Fruit fly (Drosophila melanogaster) whole organism, embryonic: ENCODE measurements around the gene TkR86C.

Experiments used
- Aef1 ChIP-seq: fragments of 200-800 bp; sonication (Bioruptor generic); IDR thresholded peaks from 3 replicates; pipeline ENCODE4 v1.3.6; 2022; ENCODE audit warnings: missing biosample characterization, missing genetic modification characterization
- Antp ChIP-seq: fragments of 200-800 bp; sonication (Bioruptor generic); optimal IDR thresholded peaks from 3 replicates; lab custom pipeline; 2016; ENCODE audit warnings: missing biosample characterization, missing genetic modification characterization
- Bteb2 ChIP-seq: fragments of 200-800 bp; sonication (Bioruptor generic); optimal IDR thresholded peaks from 2 replicates; lab custom pipeline; 2016; ENCODE audit warnings: missing biosample characterization, missing genetic modification characterization
- CG1024 ChIP-seq: fragments of 200-800 bp; sonication (Bioruptor generic); IDR thresholded peaks from 2 replicates; pipeline ENCODE4 v1.3.6; 2022; ENCODE audit warnings: missing biosample characterization, missing genetic modification characterization
- CG11398 ChIP-seq: fragments of 200-800 bp; sonication (Bioruptor generic); optimal IDR thresholded peaks from 2 replicates; lab custom pipeline; 2016; ENCODE audit warnings: missing biosample characterization, missing genetic modification characterization
- CG15479 ChIP-seq: fragments of 200-800 bp; sonication (Bioruptor generic); optimal IDR thresholded peaks from 3 replicates; lab custom pipeline; 2019; ENCODE audit warnings: missing biosample characterization, mild to moderate bottlenecking, missing genetic modification characterization, moderate library complexity
- CG15514 ChIP-seq: fragments of 200-800 bp; sonication (Bioruptor generic); optimal IDR thresholded peaks from 3 replicates; lab custom pipeline; 2017; ENCODE audit warnings: missing biosample characterization, missing genetic modification characterization, mild to moderate bottlenecking, moderate library complexity, missing genetic modification reagents
- CG2120 ChIP-seq: fragments of 200-800 bp; sonication (Bioruptor generic); optimal IDR thresholded peaks from 3 replicates; lab custom pipeline; 2016; ENCODE audit warnings: missing biosample characterization, missing genetic modification characterization
- CG32532 ChIP-seq: fragments of 200-800 bp; sonication (Bioruptor generic); IDR thresholded peaks from 2 replicates; pipeline ENCODE4 v1.3.6; 2022; ENCODE audit warnings: missing biosample characterization, missing genetic modification characterization
- CG32767 ChIP-seq: fragments of 200-800 bp; sonication (Bioruptor generic); IDR thresholded peaks from 2 replicates; pipeline ENCODE4 v1.3.6; 2022; ENCODE audit warnings: missing biosample characterization, missing genetic modification characterization
- CG34376 ChIP-seq: fragments of 200-800 bp; sonication (Bioruptor generic); optimal IDR thresholded peaks from 2 replicates; lab custom pipeline; 2018; ENCODE audit warnings: missing biosample characterization, mild to moderate bottlenecking, missing genetic modification characterization
- CG6683 ChIP-seq: fragments of 200-800 bp; sonication (Bioruptor generic); optimal IDR thresholded peaks from 2 replicates; lab custom pipeline; 2017; ENCODE audit warnings: missing biosample characterization, mild to moderate bottlenecking, missing genetic modification characterization, missing genetic modification reagents
- CG6813 ChIP-seq: fragments of 200-800 bp; sonication (Bioruptor generic); optimal IDR thresholded peaks from 2 replicates; lab custom pipeline; 2017; ENCODE audit warnings: missing biosample characterization, missing genetic modification characterization, mild to moderate bottlenecking, moderate library complexity, missing genetic modification reagents
- CG7271 ChIP-seq: fragments of 200-800 bp; sonication (Bioruptor generic); optimal IDR thresholded peaks from 2 replicates; lab custom pipeline; 2018; ENCODE audit warnings: missing biosample characterization, mild to moderate bottlenecking, missing genetic modification characterization, moderate library complexity
- CG7839 ChIP-seq: fragments of 200-800 bp; sonication (Bioruptor generic); optimal IDR thresholded peaks from 3 replicates; lab custom pipeline; 2018; ENCODE audit warnings: missing biosample characterization, mild to moderate bottlenecking, missing genetic modification characterization, moderate library complexity
- CG8924 ChIP-seq: fragments of 200-800 bp; optimal IDR thresholded peaks from 3 replicates; lab custom pipeline; 2019; ENCODE audit warnings: missing biosample characterization, mild to moderate bottlenecking, missing genetic modification characterization, moderate library complexity
- CHES-1-like ChIP-seq: fragments of 200-800 bp; sonication (Bioruptor generic); optimal IDR thresholded peaks from 2 replicates; lab custom pipeline; 2016; ENCODE audit warnings: missing biosample characterization, missing genetic modification characterization
- Dp ChIP-seq: fragments of 200-800 bp; sonication (Bioruptor generic); optimal IDR thresholded peaks from 2 replicates; lab custom pipeline; 2018; ENCODE audit warnings: missing biosample characterization, mild to moderate bottlenecking, missing genetic modification characterization, moderate library complexity
- Hey ChIP-seq: fragments of 200-800 bp; sonication (Bioruptor generic); optimal IDR thresholded peaks from 3 replicates; lab custom pipeline; 2018; ENCODE audit warnings: missing biosample characterization, mild to moderate bottlenecking, missing genetic modification characterization
- Hr78 ChIP-seq, 2 experiments: fragments of 200-800 bp in 1 of 2; fragments of >200 bp in 1 of 2; sonication (Bioruptor generic) in 1 of 2; optimal IDR thresholded peaks; 2 replicates each; lab custom pipeline; 2017 to 2019; ENCODE audit warnings: missing biosample characterization in 2 of 2, missing genetic modification characterization in 2 of 2, mild to moderate bottlenecking in 1 of 2, moderate library complexity in 1 of 2
- Jarid2 ChIP-seq: fragments of 200-800 bp; sonication (Bioruptor generic); optimal IDR thresholded peaks from 3 replicates; lab custom pipeline; 2017; ENCODE audit warnings: mild to moderate bottlenecking, missing biosample characterization, missing genetic modification reagents, missing genetic modification characterization
- Med ChIP-seq: fragments of 200-800 bp; sonication (Bioruptor generic); peaks from one replicate; lab custom pipeline; 2016; ENCODE audit warnings: missing biosample characterization, missing genetic modification characterization, mild to moderate bottlenecking, inconsistent platforms, moderate library complexity
- Taf1 ChIP-seq: fragments of 200-800 bp; sonication (Bioruptor generic); IDR thresholded peaks from 2 replicates; pipeline ENCODE4 v1.3.6; 2022; ENCODE audit warnings: missing biosample characterization, missing genetic modification characterization
- chinmo ChIP-seq: fragments of 200-800 bp; sonication (Bioruptor generic); IDR thresholded peaks from 4 replicates; pipeline ENCODE4 v1.3.6; 2022; ENCODE audit warnings: missing biosample characterization, missing genetic modification characterization; ENCODE audit not compliant: partially characterized antibody
- chm ChIP-seq: fragments of 200-800 bp; sonication (Bioruptor generic); IDR thresholded peaks from 2 replicates; pipeline ENCODE4 v1.3.6; 2022; ENCODE audit warnings: missing biosample characterization, missing genetic modification characterization
- da ChIP-seq: fragments of 200-800 bp; sonication (Bioruptor generic); optimal IDR thresholded peaks from 2 replicates; lab custom pipeline; 2016; ENCODE audit warnings: missing biosample characterization, missing genetic modification characterization
- dan ChIP-seq: fragments of 200-800 bp; sonication (Bioruptor generic); IDR thresholded peaks from 2 replicates; pipeline ENCODE4 v1.3.6; 2022; ENCODE audit warnings: missing biosample characterization, missing genetic modification characterization
- exex ChIP-seq: fragments of 200-800 bp; sonication (Bioruptor generic); optimal IDR thresholded peaks from 4 replicates; lab custom pipeline; 2018; ENCODE audit warnings: missing biosample characterization, mild to moderate bottlenecking, missing genetic modification characterization, moderate library complexity
- gsb ChIP-seq: fragments of 200-800 bp; sonication (Bioruptor generic); IDR thresholded peaks from 2 replicates; pipeline ENCODE4 v1.3.6; 2022; ENCODE audit warnings: missing biosample characterization, missing genetic modification characterization
- hkb ChIP-seq, 2 experiments: fragments of 200-800 bp in 1 of 2; fragments of >200 bp in 1 of 2; sonication (Bioruptor generic) in 1 of 2; IDR thresholded peaks in 1 of 2; optimal IDR thresholded peaks in 1 of 2; 2 replicates each; pipeline versions ENCODE4 v1.3.6 to Lab custom; 2017 to 2022; ENCODE audit warnings: missing biosample characterization in 1 of 2, missing genetic modification characterization in 1 of 2
- inv ChIP-seq: fragments of 200-800 bp; sonication (Bioruptor generic); IDR thresholded peaks from 2 replicates; pipeline ENCODE4 v1.3.6; 2022; ENCODE audit warnings: missing biosample characterization, missing genetic modification characterization; ENCODE audit not compliant: partially characterized antibody
- lilli ChIP-seq: fragments of 200-800 bp; sonication (Bioruptor generic); optimal IDR thresholded peaks from 3 replicates; lab custom pipeline; 2016; ENCODE audit warnings: missing biosample characterization, missing genetic modification characterization
- maf-S ChIP-seq: fragments of 200-800 bp; sonication (Bioruptor generic); optimal IDR thresholded peaks from 2 replicates; lab custom pipeline; 2016; ENCODE audit warnings: missing biosample characterization, missing genetic modification characterization
- mld ChIP-seq: fragments of 200-800 bp; sonication (Bioruptor generic); IDR thresholded peaks from 3 replicates; pipeline ENCODE4 v1.3.6; 2022; ENCODE audit warnings: missing biosample characterization, missing genetic modification characterization; ENCODE audit not compliant: partially characterized antibody
- otp ChIP-seq: fragments of 200-800 bp; sonication (Bioruptor generic); IDR thresholded peaks from 3 replicates; pipeline ENCODE4, ENCODE4 v1.3.6; 2022; ENCODE audit warnings: missing biosample characterization, missing genetic modification characterization
- pnt ChIP-seq: fragments of 200-800 bp; sonication (Bioruptor generic); optimal IDR thresholded peaks from 3 replicates; lab custom pipeline; 2016; ENCODE audit warnings: missing biosample characterization, missing genetic modification characterization
- run ChIP-seq: fragments of 200-800 bp; sonication (Bioruptor generic); optimal IDR thresholded peaks from 3 replicates; lab custom pipeline; 2018; ENCODE audit warnings: missing biosample characterization, mild to moderate bottlenecking, missing genetic modification characterization
- scrt ChIP-seq: fragments of 200-800 bp; sonication (Bioruptor generic); optimal IDR thresholded peaks from 2 replicates; lab custom pipeline; 2018; ENCODE audit warnings: missing biosample characterization, mild to moderate bottlenecking, missing genetic modification characterization, moderate library complexity
- sd ChIP-seq: fragments of 200-800 bp; sonication (Bioruptor generic); optimal IDR thresholded peaks from 3 replicates; lab custom pipeline; 2018; ENCODE audit warnings: missing biosample characterization, mild to moderate bottlenecking, missing genetic modification characterization, moderate library complexity
- sisA ChIP-seq: fragments of 200-800 bp; sonication (Bioruptor generic); IDR thresholded peaks from 2 replicates; pipeline ENCODE4 v1.3.6; 2022; ENCODE audit warnings: missing biosample characterization, missing genetic modification characterization
- sug ChIP-seq: fragments of 200-800 bp; optimal IDR thresholded peaks from 2 replicates; lab custom pipeline; 2019; ENCODE audit warnings: missing biosample characterization, mild to moderate bottlenecking, missing genetic modification characterization, moderate library complexity
- tll ChIP-seq, 2 experiments: fragments of 200-800 bp in 1 of 2; fragments of >200 bp in 1 of 2; sonication (Bioruptor generic) in 1 of 2; optimal IDR thresholded peaks; 2 replicates each; lab custom pipeline; 2017 to 2019; ENCODE audit warnings: missing biosample characterization in 2 of 2, missing genetic modification characterization in 2 of 2, mild to moderate bottlenecking in 1 of 2, moderate library complexity in 1 of 2
- toy ChIP-seq: fragments of 200-800 bp; sonication (Bioruptor generic); IDR thresholded peaks from 2 replicates; pipeline ENCODE4 v1.3.6; 2022; ENCODE audit warnings: missing biosample characterization, missing genetic modification characterization
- trem ChIP-seq: fragments of 200-800 bp; optimal IDR thresholded peaks from 3 replicates; lab custom pipeline; 2019; ENCODE audit warnings: missing biosample characterization, mild to moderate bottlenecking, missing genetic modification characterization, moderate library complexity
- zf30C ChIP-seq: fragments of 200-800 bp; sonication (Bioruptor generic); optimal IDR thresholded peaks from 3 replicates; lab custom pipeline; 2018; ENCODE audit warnings: missing biosample characterization, mild to moderate bottlenecking, missing genetic modification characterization

The TkR86C gene

DNA sequence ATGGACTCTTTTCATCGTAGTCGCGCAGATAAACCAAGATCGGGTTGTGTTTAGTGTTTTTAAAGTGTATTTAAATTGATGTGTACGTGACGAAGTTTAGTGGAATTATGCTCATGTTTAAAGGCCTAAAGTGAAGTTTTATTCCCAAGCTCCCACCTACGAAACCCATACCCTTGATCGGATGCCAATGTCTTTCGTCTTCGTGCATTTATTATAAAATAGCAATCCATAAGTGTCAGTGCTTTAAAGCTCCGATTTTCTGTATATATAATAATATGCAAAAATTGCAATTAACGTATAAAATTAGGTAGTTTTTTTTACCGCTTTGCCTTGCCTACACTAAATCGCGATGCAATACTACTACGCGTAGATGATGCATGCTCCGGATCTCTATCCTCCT lies 46.1 kb downstream of the TkR86C start, which contains the start of gene CG31391:
CG31391 (minus strand) TSS at position 101 of the 400 bp plus-strand sequence.
- TF ChIP-seq CG6813 (no peak), dan (GFP tag; lab: Robert Waterston, UW) (no peak), Taf1 (GFP tag; lab: Robert Waterston, UW) (no peak), chm (no peak), gsb (GFP tag; lab: Robert Waterston, UW) (no peak), scrt (GFP tag; lab: Kevin White, UChicago) (no peak), CHES-1-like (GFP tag; lab: Kevin White, UChicago) (no peak), CG7271 (tag; lab: Kevin White, UChicago) (no peak), CG11398 (GFP tag; lab: Kevin White, UChicago) (no peak), CG32532 (no peak), inv (GFP tag; lab: Robert Waterston, UW) (no peak), CG15514 (no peak), tll (GFP tag; optimal IDR thresholded peaks at IDR 0.05; lab: Kevin White, UChicago) (no peak), pnt (GFP tag; lab: Kevin White, UChicago) (no peak), Bteb2 (GFP tag; lab: Kevin White, UChicago) (no peak), maf-S (no peak), zf30C (GFP tag; lab: Kevin White, UChicago) (no peak), CG32767 (GFP tag; lab: Robert Waterston, UW) (no peak)

DNA sequence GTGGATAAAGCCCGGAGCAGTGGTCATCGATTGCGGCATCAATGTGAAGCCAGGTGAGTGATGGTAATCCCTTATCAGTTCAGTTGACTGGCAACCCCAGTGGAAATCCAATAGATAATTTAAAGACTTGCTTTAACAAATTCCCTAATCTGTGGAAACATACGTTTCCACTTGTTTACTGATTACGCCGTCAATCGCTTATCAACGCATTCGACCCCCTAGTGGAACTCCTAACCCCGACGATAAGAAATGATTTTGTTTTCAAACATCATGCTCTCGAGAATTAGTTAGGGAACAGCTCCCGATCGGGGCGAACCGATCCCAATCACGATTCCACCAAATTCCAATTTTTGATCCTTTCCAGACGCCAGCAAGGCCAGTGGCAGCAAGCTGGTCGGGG lies 50.4 kb downstream of the TkR86C start:
- TF ChIP-seq CG34376 = peak; percentile 20
- TF ChIP-seq trem (tag; lab: Kevin White, UChicago) = no peak
- TF ChIP-seq Hey (tag; lab: Kevin White, UChicago) = peak; percentile 93
- TF ChIP-seq sug (tag; lab: Kevin White, UChicago) = peak; percentile 97
- TF ChIP-seq CG15479 (GFP tag; lab: Kevin White, UChicago) = peak; percentile 14
- TF ChIP-seq chinmo = 0 out of 4 replicates have a peak, but pooled peaks have one; percentile 27
- no peak for TF ChIP-seq Hr78 (GFP tag; optimal IDR thresholded peaks at IDR 0.05; lab: Kevin White, UChicago)
- TF ChIP-seq exex (tag; lab: Kevin White, UChicago) = peak; percentile 32

- TF ChIP-seq CG15514 (peak; percentile 2), CG1024 (GFP tag; lab: Robert Waterston, UW) (no peak), CG6683 (GFP tag; lab: Kevin White, UChicago) (no peak), CG7839 (no peak), Aef1 (GFP tag; lab: Robert Waterston, UW) (no peak), sisA (GFP tag; lab: Robert Waterston, UW) (no peak), CG15479 (GFP tag; lab: Kevin White, UChicago) (peak; percentile 77), hkb (optimal IDR thresholded peaks at IDR 0.05; lab: Kevin White, UChicago) (no peak), hkb (GFP tag; IDR thresholded peaks at IDR 0.05; lab: Robert Waterston, UW) (0 out of 2 replicates have a peak, but pooled peaks have one; percentile 8), sd (peak; percentile 79), Antp (GFP tag; lab: Kevin White, UChicago) (no peak), da (GFP tag; lab: Kevin White, UChicago) (no peak), CG6813 (peak; percentile 24), mld (no peak), run (tag; lab: Kevin White, UChicago) (peak; percentile 62), toy (no peak), otp (peak; percentile 49; the same call in 1 of the 3 replicates), Med (GFP tag; lab: Kevin White, UChicago) (peak; percentile 69), lilli (GFP tag; lab: Kevin White, UChicago) (peak; percentile 53), Dp (GFP tag; lab: Kevin White, UChicago) (no peak), Jarid2 (peak; percentile 36), CG8924 (tag; lab: Kevin White, UChicago) (peak; percentile 51), CG2120 (GFP tag; lab: Kevin White, UChicago) (peak; percentile 81)
Measured at dm6 chr3R:10699020-10699951, 51.7 kb downstream of the TkR86C start.
